Fruit fly (Drosophila melanogaster) whole organism, prepupa: ENCODE data around the gene bai.
A peak's percentile ranks its signal among the peaks of the same experiment; 100 is the strongest.

Experiments
- Blimp-1 ChIP-seq: fragments of 200-800 bp; sonication (Bioruptor generic); optimal IDR thresholded peaks from 3 replicates; lab custom pipeline; 2017; ENCODE audit warnings: missing biosample characterization, missing genetic modification characterization, mild to moderate bottlenecking, moderate library complexity, missing genetic modification reagents
- CG10631 ChIP-seq: fragments of 200-800 bp; sonication (Bioruptor generic); optimal IDR thresholded peaks from 2 replicates; lab custom pipeline; 2016; ENCODE audit warnings: missing biosample characterization, missing genetic modification characterization
- CG10669 ChIP-seq: fragments of 200-800 bp; sonication (Bioruptor generic); optimal IDR thresholded peaks from 3 replicates; lab custom pipeline; 2018; ENCODE audit warnings: missing biosample characterization, mild to moderate bottlenecking, missing genetic modification characterization, moderate library complexity
- CG11294 ChIP-seq: fragments of 200-800 bp; sonication (Bioruptor generic); IDR thresholded peaks from 2 replicates; pipeline ENCODE4 v1.3.6; 2022; ENCODE audit warnings: missing biosample characterization, missing genetic modification characterization
- CG11902 ChIP-seq: fragments of 200-800 bp; sonication (Bioruptor generic); optimal IDR thresholded peaks from 3 replicates; lab custom pipeline; 2016; ENCODE audit warnings: missing biosample characterization, missing genetic modification characterization
- CG15336 ChIP-seq: fragments of 200-800 bp; sonication (Bioruptor generic); IDR thresholded peaks from 2 replicates; pipeline ENCODE4 v1.3.6; 2022; ENCODE audit warnings: missing biosample characterization, missing genetic modification characterization
- CG1621 ChIP-seq: fragments of 200-800 bp; sonication (Bioruptor generic); optimal IDR thresholded peaks from 3 replicates; lab custom pipeline; 2018; ENCODE audit warnings: missing biosample characterization, mild to moderate bottlenecking, missing genetic modification characterization
- CG3032 ChIP-seq: fragments of 200-800 bp; optimal IDR thresholded peaks from 2 replicates; lab custom pipeline; 2019; ENCODE audit warnings: missing biosample characterization, mild to moderate bottlenecking, missing genetic modification characterization, moderate library complexity
- CG31627 ChIP-seq: fragments of 200-800 bp; sonication (Bioruptor generic); optimal IDR thresholded peaks from 3 replicates; lab custom pipeline; 2016; ENCODE audit warnings: missing biosample characterization, missing genetic modification characterization
- CG32006 ChIP-seq: fragments of 200-800 bp; sonication (Bioruptor generic); optimal IDR thresholded peaks from 3 replicates; lab custom pipeline; 2017; ENCODE audit warnings: missing biosample characterization, mild to moderate bottlenecking, missing genetic modification characterization
- CG34406 ChIP-seq: fragments of 200-800 bp; sonication (Bioruptor generic); optimal IDR thresholded peaks from 3 replicates; lab custom pipeline; 2016; ENCODE audit warnings: missing biosample characterization, missing genetic modification characterization
- CG3919 ChIP-seq: fragments of 200-800 bp; sonication (Bioruptor generic); optimal IDR thresholded peaks from 3 replicates; lab custom pipeline; 2016; ENCODE audit warnings: missing biosample characterization, missing genetic modification characterization
- CG4318 ChIP-seq: fragments of 200-800 bp; sonication (Bioruptor generic); optimal IDR thresholded peaks from 3 replicates; lab custom pipeline; 2017; ENCODE audit warnings: missing biosample characterization, mild to moderate bottlenecking, missing genetic modification characterization
- CG6163 ChIP-seq: fragments of 200-800 bp; sonication (Bioruptor generic); IDR thresholded peaks from 3 replicates; pipeline ENCODE4 v1.3.6; 2022; ENCODE audit warnings: missing biosample characterization, missing genetic modification characterization
- CG6792 ChIP-seq: fragments of 200-800 bp; sonication (Bioruptor generic); optimal IDR thresholded peaks from 3 replicates; lab custom pipeline; 2016; ENCODE audit warnings: missing biosample characterization, missing genetic modification characterization
- CG6808 ChIP-seq: fragments of 200-800 bp; sonication (Bioruptor generic); optimal IDR thresholded peaks from 3 replicates; lab custom pipeline; 2017; ENCODE audit warnings: missing biosample characterization, missing genetic modification characterization, mild to moderate bottlenecking, moderate library complexity, missing genetic modification reagents
- CG6854 ChIP-seq: fragments of 200-800 bp; sonication (Bioruptor generic); optimal IDR thresholded peaks from 2 replicates; lab custom pipeline; 2017; ENCODE audit warnings: missing biosample characterization, mild to moderate bottlenecking, missing genetic modification characterization
- CG7368 ChIP-seq: fragments of 200-800 bp; sonication (Bioruptor generic); optimal IDR thresholded peaks from 3 replicates; lab custom pipeline; 2016; ENCODE audit warnings: missing biosample characterization, missing genetic modification characterization
- CG8632 ChIP-seq: fragments of 200-800 bp; sonication (Bioruptor generic); optimal IDR thresholded peaks from 3 replicates; lab custom pipeline; 2016; ENCODE audit warnings: missing biosample characterization, missing genetic modification characterization
- CG9139 ChIP-seq: fragments of 200-800 bp; sonication (Bioruptor generic); optimal IDR thresholded peaks from 3 replicates; lab custom pipeline; 2017; ENCODE audit warnings: missing biosample characterization, mild to moderate bottlenecking, missing genetic modification characterization
- Eip75B ChIP-seq: fragments of 200-800 bp; sonication (Bioruptor generic); optimal IDR thresholded peaks from 3 replicates; lab custom pipeline; 2016; ENCODE audit warnings: missing biosample characterization, missing genetic modification characterization
- Eip78C ChIP-seq: fragments of 200-800 bp; sonication (Bioruptor generic); peaks from one replicate; lab custom pipeline; 2016; ENCODE audit warnings: missing biosample characterization, missing genetic modification characterization
- Eip93F ChIP-seq: fragments of 200-800 bp; sonication (Bioruptor generic); optimal IDR thresholded peaks from 2 replicates; lab custom pipeline; 2016; ENCODE audit warnings: missing biosample characterization, mild to moderate bottlenecking, missing genetic modification characterization
- Ets96B ChIP-seq: fragments of 200-800 bp; optimal IDR thresholded peaks from 2 replicates; lab custom pipeline; 2019; ENCODE audit warnings: missing biosample characterization, mild to moderate bottlenecking, missing genetic modification characterization, moderate library complexity
- Gug ChIP-seq: fragments of 200-800 bp; sonication (Bioruptor generic); IDR thresholded peaks from 2 replicates; pipeline ENCODE4 v1.3.6; 2022; ENCODE audit warnings: missing biosample characterization, missing genetic modification characterization
- Hr38 ChIP-seq: sonication (Bioruptor generic); optimal IDR thresholded peaks from 2 replicates; lab custom pipeline; 2016; ENCODE audit warnings: missing biosample characterization, missing genetic modification characterization
- Hr4 ChIP-seq: fragments of 200-800 bp; sonication (Bioruptor generic); optimal IDR thresholded peaks from 3 replicates; lab custom pipeline; 2016; ENCODE audit warnings: missing biosample characterization, missing genetic modification characterization
- Lpt ChIP-seq: fragments of 200-800 bp; sonication (Bioruptor generic); optimal IDR thresholded peaks from 3 replicates; lab custom pipeline; 2016; ENCODE audit warnings: missing biosample characterization, missing genetic modification characterization
- Met ChIP-seq: fragments of 200-800 bp; sonication (Bioruptor generic); optimal IDR thresholded peaks from 3 replicates; lab custom pipeline; 2016; ENCODE audit warnings: missing biosample characterization, missing genetic modification characterization
- OdsH ChIP-seq: fragments of 200-800 bp; sonication (Bioruptor generic); optimal IDR thresholded peaks from 3 replicates; lab custom pipeline; 2016; ENCODE audit warnings: missing biosample characterization, missing genetic modification characterization
- Smox ChIP-seq: fragments of 200-800 bp; sonication (Bioruptor generic); optimal IDR thresholded peaks from 3 replicates; lab custom pipeline; 2016; ENCODE audit warnings: missing biosample characterization, missing genetic modification characterization
- Sox102F ChIP-seq: fragments of 200-800 bp; sonication (Bioruptor generic); optimal IDR thresholded peaks from 2 replicates; lab custom pipeline; 2016; ENCODE audit warnings: missing biosample characterization, mild to moderate bottlenecking, missing genetic modification characterization
- Sox14 ChIP-seq: fragments of 200-800 bp; sonication (Bioruptor generic); optimal IDR thresholded peaks from 3 replicates; lab custom pipeline; 2016; ENCODE audit warnings: missing biosample characterization, missing genetic modification characterization
- Sox15 ChIP-seq: fragments of 200-800 bp; sonication (Bioruptor generic); optimal IDR thresholded peaks from 3 replicates; lab custom pipeline; 2016; ENCODE audit warnings: missing biosample characterization, missing genetic modification characterization
- achi ChIP-seq: fragments of 200-800 bp; sonication (Bioruptor generic); optimal IDR thresholded peaks from 3 replicates; lab custom pipeline; 2016; ENCODE audit warnings: missing biosample characterization, missing genetic modification characterization
- acj6 ChIP-seq: fragments of 200-800 bp; sonication (Bioruptor generic); optimal IDR thresholded peaks from 3 replicates; lab custom pipeline; 2016; ENCODE audit warnings: missing biosample characterization, missing genetic modification characterization
- cyc ChIP-seq: fragments of 200-800 bp; sonication (Bioruptor generic); optimal IDR thresholded peaks from 3 replicates; lab custom pipeline; 2016; ENCODE audit warnings: missing biosample characterization, missing genetic modification characterization
- dac ChIP-seq: fragments of 200-800 bp; sonication (Bioruptor generic); optimal IDR thresholded peaks from 2 replicates; lab custom pipeline; 2017; ENCODE audit warnings: missing biosample characterization, mild to moderate bottlenecking, missing genetic modification characterization
- eg ChIP-seq: fragments of 200-800 bp; sonication (Bioruptor generic); IDR thresholded peaks from 3 replicates; pipeline ENCODE4 v1.3.6; 2022; ENCODE audit warnings: missing biosample characterization, missing genetic modification characterization
- esn ChIP-seq: fragments of 200-800 bp; sonication (Bioruptor generic); optimal IDR thresholded peaks from 2 replicates; lab custom pipeline; 2016; ENCODE audit warnings: missing biosample characterization, mild to moderate bottlenecking, missing genetic modification characterization, moderate library complexity
- fd59A ChIP-seq: fragments of 200-800 bp; sonication (Bioruptor generic); optimal IDR thresholded peaks from 2 replicates; lab custom pipeline; 2017; ENCODE audit warnings: missing biosample characterization, mild to moderate bottlenecking, missing genetic modification characterization, missing genetic modification reagents
- fd85E ChIP-seq: fragments of 200-800 bp; sonication (Bioruptor generic); optimal IDR thresholded peaks from 3 replicates; lab custom pipeline; 2016; ENCODE audit warnings: missing biosample characterization, missing genetic modification characterization
- fkh ChIP-seq: fragments of 200-800 bp; sonication (Bioruptor generic); optimal IDR thresholded peaks from 3 replicates; lab custom pipeline; 2017; ENCODE audit warnings: missing biosample characterization, mild to moderate bottlenecking, missing genetic modification characterization, moderate library complexity
- lz ChIP-seq: fragments of 200-800 bp; sonication (Bioruptor generic); optimal IDR thresholded peaks from 3 replicates; lab custom pipeline; 2016; ENCODE audit warnings: missing biosample characterization, missing genetic modification characterization
- pdm3 ChIP-seq: fragments of 200-800 bp; sonication (Bioruptor generic); optimal IDR thresholded peaks from 3 replicates; lab custom pipeline; 2016; ENCODE audit warnings: missing biosample characterization, missing genetic modification characterization
- salr ChIP-seq, 2 experiments: fragments of 200-800 bp; sonication (Bioruptor generic); optimal IDR thresholded peaks; 3 replicates each; lab custom pipeline; 2016 to 2018; ENCODE audit warnings: missing biosample characterization in 2 of 2, missing genetic modification characterization in 2 of 2, mild to moderate bottlenecking in 1 of 2
- spab ChIP-seq: fragments of 200-800 bp; sonication (Bioruptor generic); optimal IDR thresholded peaks from 2 replicates; lab custom pipeline; 2017; ENCODE audit warnings: missing biosample characterization, mild to moderate bottlenecking, missing genetic modification characterization, missing genetic modification reagents
- ss ChIP-seq, 2 experiments: fragments of 200-800 bp; sonication (Bioruptor generic); optimal IDR thresholded peaks; 2 replicates in 1 of 2; 3 replicates in 1 of 2; lab custom pipeline; 2017 to 2018; ENCODE audit warnings: mild to moderate bottlenecking in 2 of 2, missing biosample characterization in 2 of 2, missing genetic modification characterization in 2 of 2, moderate library complexity in 1 of 2
- svp ChIP-seq: fragments of 200-800 bp; sonication (Bioruptor generic); peaks from one replicate; lab custom pipeline; 2016; ENCODE audit warnings: missing biosample characterization, missing genetic modification characterization
- topi ChIP-seq: fragments of 200-800 bp; sonication (Bioruptor generic); optimal IDR thresholded peaks from 3 replicates; lab custom pipeline; 2016; ENCODE audit warnings: missing biosample characterization, missing genetic modification characterization
- vri ChIP-seq: fragments of 200-800 bp; sonication (Bioruptor generic); optimal IDR thresholded peaks from 3 replicates; lab custom pipeline; 2016; ENCODE audit warnings: missing biosample characterization, mild to moderate bottlenecking, missing genetic modification characterization

The bai gene

DNA sequence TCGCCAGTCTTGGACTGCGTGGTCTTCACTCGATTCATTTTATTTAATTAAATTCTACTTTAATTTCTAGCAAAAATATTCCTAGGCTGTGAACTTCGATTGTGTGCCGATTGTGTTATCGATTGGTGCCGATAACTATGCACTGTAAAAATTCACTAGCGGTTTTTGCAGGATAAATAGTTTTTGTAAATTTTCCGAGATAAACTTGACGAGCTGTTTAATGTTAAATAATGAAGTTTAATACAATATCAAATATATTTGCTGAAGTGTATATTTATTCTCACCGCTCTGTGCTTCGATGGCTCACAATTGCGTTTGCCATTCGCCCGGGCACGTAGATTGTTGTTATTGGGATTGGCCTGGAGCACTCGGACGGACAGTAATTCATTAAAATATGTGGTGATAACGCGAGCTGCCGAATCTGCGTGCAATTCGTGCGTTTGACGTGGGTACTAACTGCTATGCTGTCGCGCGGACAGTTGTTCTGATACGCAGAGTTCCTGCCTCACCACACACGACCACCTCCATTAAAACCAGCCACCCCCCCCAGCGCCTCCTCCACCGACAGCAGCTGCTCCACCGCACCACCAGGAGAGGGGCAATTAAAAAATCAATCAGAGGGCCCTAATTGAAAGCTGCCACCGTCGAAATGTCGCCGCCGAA lies 14.1 kb upstream of the bai start, which contains the start of the genes EMC6 and Hr96:
TSS of gene EMC6 (minus strand) at position 123 of the 663 bp plus-strand sequence.
TSS of gene Hr96 (plus strand) at position 341 of the 663 bp plus-strand sequence.
- TF ChIP-seq CG1621 (peak; percentile 97), Ets96B (tag; lab: Kevin White, UChicago) (peak; percentile 84), CG3032 (tag; lab: Kevin White, UChicago) (peak; percentile 90), esn (peak; percentile 95), Hr4 (GFP tag; lab: Kevin White, UChicago) (peak; percentile 94), fkh (GFP tag; lab: Kevin White, UChicago) (no peak), Sox14 (GFP tag; lab: Kevin White, UChicago) (peak; percentile 93), CG6808 (no peak), Eip78C (GFP tag; lab: Kevin White, UChicago) (peak; percentile 97), CG6163 (GFP tag; lab: Robert Waterston, UW) (peak; percentile 96), acj6 (peak; percentile 94), eg (peak; percentile 94), dac (GFP tag; lab: Kevin White, UChicago) (peak; percentile 77), salr (GFP tag; optimal IDR thresholded peaks at IDR 0.05; lab: Kevin White, UChicago) (peak in 1 of 2 experiments; percentile 89), ss (GFP tag; optimal IDR thresholded peaks at IDR 0.05; lab: Kevin White, UChicago) (peak in 1 of 2 experiments; percentile 84), vri (GFP tag; lab: Kevin White, UChicago) (no peak), cyc (peak; percentile 94), CG3919 (GFP tag; lab: Kevin White, UChicago) (peak; percentile 94), CG34406 (GFP tag; lab: Kevin White, UChicago) (peak; percentile 88), CG9139 (GFP tag; lab: Kevin White, UChicago) (no peak), Gug (peak; percentile 92), CG31627 (GFP tag; lab: Kevin White, UChicago) (peak; percentile 93), Lpt (GFP tag; lab: Kevin White, UChicago) (peak; percentile 81), CG10669 (GFP tag; lab: Kevin White, UChicago) (peak; percentile 87), Eip93F (peak; percentile 83), spab (GFP tag; lab: Kevin White, UChicago) (peak; percentile 75), CG6854 (peak; percentile 73), Eip75B (GFP tag; lab: Kevin White, UChicago) (peak; percentile 93), CG6792 (GFP tag; lab: Kevin White, UChicago) (peak; percentile 88), CG4318 (GFP tag; lab: Kevin White, UChicago) (no peak), Sox15 (GFP tag; lab: Kevin White, UChicago) (peak; percentile 87), svp (GFP tag; lab: Kevin White, UChicago) (peak; percentile 98), fd59A (GFP tag; lab: Kevin White, UChicago) (peak; percentile 77), CG11902 (GFP tag; lab: Kevin White, UChicago) (peak; percentile 85), fd85E (GFP tag; lab: Kevin White, UChicago) (peak; percentile 62), CG7368 (GFP tag; lab: Kevin White, UChicago) (peak; percentile 85), CG32006 (no peak), Met (GFP tag; lab: Kevin White, UChicago) (peak; percentile 93), lz (GFP tag; lab: Kevin White, UChicago) (peak; percentile 94), OdsH (GFP tag; lab: Kevin White, UChicago) (peak; percentile 94), Smox (GFP tag; lab: Kevin White, UChicago) (peak; percentile 91), CG11294 (GFP tag; lab: Robert Waterston, UW) (peak; percentile 89), Sox102F (peak; percentile 93), achi (peak; percentile 88), CG10631 (GFP tag; lab: Kevin White, UChicago) (peak; percentile 93), Hr38 (peak; percentile 54), topi (GFP tag; lab: Kevin White, UChicago) (peak; percentile 91), CG15336 (GFP tag; lab: Robert Waterston, UW) (peak; percentile 84), pdm3 (GFP tag; lab: Kevin White, UChicago) (peak; percentile 95), CG8632 (peak; percentile 88), Blimp-1 (GFP tag; lab: Kevin White, UChicago) (peak; percentile 62)
